Fruit fly (Drosophila melanogaster) whole organism, embryonic: Measurements from ENCODE around the gene CG5225.

ENCODE experiments used
- Bdp1 ChIP-seq: fragments of 200-800 bp; sonication (Bioruptor generic); optimal IDR thresholded peaks from 3 replicates; lab custom pipeline; 2016; ENCODE audit warnings: missing biosample characterization, missing genetic modification characterization
- CG10267 ChIP-seq: fragments of 200-800 bp; sonication (Bioruptor generic); optimal IDR thresholded peaks from 2 replicates; lab custom pipeline; 2018; ENCODE audit warnings: missing biosample characterization, mild to moderate bottlenecking, missing genetic modification characterization, moderate library complexity
- CG11456 ChIP-seq: fragments of 200-800 bp; sonication (Bioruptor generic); IDR thresholded peaks from 3 replicates; pipeline ENCODE4 v1.3.6; 2022; ENCODE audit warnings: missing biosample characterization, missing genetic modification characterization
- CG12071 ChIP-seq: fragments of 200-800 bp; sonication (Bioruptor generic); optimal IDR thresholded peaks from 3 replicates; lab custom pipeline; 2018; ENCODE audit warnings: missing biosample characterization, mild to moderate bottlenecking, missing genetic modification characterization
- CG13296 ChIP-seq: fragments of 200-800 bp; sonication (Bioruptor generic); optimal IDR thresholded peaks from 3 replicates; lab custom pipeline; 2018; ENCODE audit warnings: missing biosample characterization, mild to moderate bottlenecking, missing genetic modification characterization
- CG14965 ChIP-seq: fragments of 200-800 bp; sonication (Bioruptor generic); optimal IDR thresholded peaks from 2 replicates; lab custom pipeline; 2016; ENCODE audit warnings: missing biosample characterization, missing genetic modification characterization, borderline replicate concordance
- CG15011 ChIP-seq: fragments of 200-800 bp; sonication (Bioruptor generic); optimal IDR thresholded peaks from 3 replicates; lab custom pipeline; 2018; ENCODE audit warnings: missing biosample characterization, mild to moderate bottlenecking, missing genetic modification characterization
- CG1602 ChIP-seq: fragments of 200-800 bp; sonication (Bioruptor generic); optimal IDR thresholded peaks from 3 replicates; lab custom pipeline; 2016; ENCODE audit warnings: missing biosample characterization, missing genetic modification characterization
- CG17186 ChIP-seq: fragments of 200-800 bp; sonication (Bioruptor generic); optimal IDR thresholded peaks from 3 replicates; lab custom pipeline; 2017; ENCODE audit warnings: missing biosample characterization, missing genetic modification reagents, missing genetic modification characterization
- CG18011 ChIP-seq: fragments of 200-800 bp; sonication (Bioruptor generic); optimal IDR thresholded peaks from 2 replicates; lab custom pipeline; 2017; ENCODE audit warnings: missing biosample characterization, missing genetic modification characterization, mild to moderate bottlenecking, moderate library complexity, missing genotype
- CG18619 ChIP-seq: fragments of 200-800 bp; sonication (Bioruptor generic); optimal IDR thresholded peaks from 3 replicates; lab custom pipeline; 2017; ENCODE audit warnings: missing biosample characterization, mild to moderate bottlenecking, missing genetic modification characterization
- CG18764 ChIP-seq: fragments of 200-800 bp; sonication (Bioruptor generic); optimal IDR thresholded peaks from 3 replicates; lab custom pipeline; 2016; ENCODE audit warnings: missing biosample characterization, missing genetic modification characterization
- CG2120 ChIP-seq: fragments of 200-800 bp; sonication (Bioruptor generic); optimal IDR thresholded peaks from 3 replicates; lab custom pipeline; 2016; ENCODE audit warnings: missing biosample characterization, missing genetic modification characterization
- CG32532 ChIP-seq: fragments of 200-800 bp; sonication (Bioruptor generic); IDR thresholded peaks from 2 replicates; pipeline ENCODE4 v1.3.6; 2022; ENCODE audit warnings: missing biosample characterization, missing genetic modification characterization
- CG32767 ChIP-seq: fragments of 200-800 bp; sonication (Bioruptor generic); IDR thresholded peaks from 2 replicates; pipeline ENCODE4 v1.3.6; 2022; ENCODE audit warnings: missing biosample characterization, missing genetic modification characterization
- CG33557 ChIP-seq: fragments of 200-800 bp; sonication (Bioruptor generic); optimal IDR thresholded peaks from 2 replicates; lab custom pipeline; 2019; ENCODE audit warnings: missing biosample characterization, mild to moderate bottlenecking, missing genetic modification characterization, moderate library complexity
- CG6254 ChIP-seq: fragments of 200-800 bp; sonication (Bioruptor generic); optimal IDR thresholded peaks from 3 replicates; lab custom pipeline; 2017; ENCODE audit warnings: mild to moderate bottlenecking, missing biosample characterization, missing genetic modification reagents, missing genetic modification characterization
- CG8281 ChIP-seq: fragments of 200-800 bp; sonication (Bioruptor generic); optimal IDR thresholded peaks from 2 replicates; lab custom pipeline; 2018; ENCODE audit warnings: missing biosample characterization, mild to moderate bottlenecking, missing genetic modification characterization, moderate library complexity
- CG9876 ChIP-seq: fragments of 200-800 bp; sonication (Bioruptor generic); optimal IDR thresholded peaks from 2 replicates; lab custom pipeline; 2016; ENCODE audit warnings: missing biosample characterization, missing genetic modification characterization
- Dad ChIP-seq: fragments of 200-800 bp; sonication (Bioruptor generic); optimal IDR thresholded peaks from 3 replicates; lab custom pipeline; 2016; ENCODE audit warnings: missing biosample characterization, missing genetic modification characterization
- Dip2 ChIP-seq: fragments of 200-800 bp; sonication (Bioruptor generic); IDR thresholded peaks from 2 replicates; pipeline ENCODE4 v1.3.6; 2022; ENCODE audit warnings: missing biosample characterization, missing genetic modification characterization
- Doc3 ChIP-seq: fragments of 200-800 bp; sonication (Bioruptor generic); IDR thresholded peaks from 3 replicates; pipeline ENCODE4 v1.3.6; 2022; ENCODE audit warnings: missing biosample characterization, missing genetic modification characterization; ENCODE audit not compliant: partially characterized antibody
- E2f2 ChIP-seq: fragments of 200-800 bp; sonication (Bioruptor generic); IDR thresholded peaks from 2 replicates; pipeline ENCODE4 v1.3.6; 2022; ENCODE audit warnings: missing biosample characterization, missing genetic modification characterization
- HLH4C ChIP-seq: fragments of 200-800 bp; sonication (Bioruptor generic); IDR thresholded peaks from 3 replicates; pipeline ENCODE4 v1.3.6; 2022; ENCODE audit warnings: missing biosample characterization, missing genetic modification characterization; ENCODE audit not compliant: partially characterized antibody
- Hey ChIP-seq: fragments of 200-800 bp; sonication (Bioruptor generic); optimal IDR thresholded peaks from 3 replicates; lab custom pipeline; 2018; ENCODE audit warnings: missing biosample characterization, mild to moderate bottlenecking, missing genetic modification characterization
- HmgD ChIP-seq: fragments of 200-800 bp; sonication (Bioruptor generic); optimal IDR thresholded peaks from 3 replicates; lab custom pipeline; 2016; ENCODE audit warnings: missing biosample characterization, missing genetic modification characterization
- Med ChIP-seq: fragments of 200-800 bp; sonication (Bioruptor generic); peaks from one replicate; lab custom pipeline; 2016; ENCODE audit warnings: missing biosample characterization, missing genetic modification characterization, mild to moderate bottlenecking, inconsistent platforms, moderate library complexity
- Mrtf ChIP-seq: fragments of 200-800 bp; sonication (Bioruptor generic); IDR thresholded peaks from 3 replicates; pipeline ENCODE4 v1.3.6; 2022; ENCODE audit warnings: missing biosample characterization, missing genetic modification characterization
- NFAT ChIP-seq: fragments of 200-800 bp; sonication (Bioruptor generic); IDR thresholded peaks from 2 replicates; pipeline ENCODE4 v1.3.6; 2022; ENCODE audit warnings: missing biosample characterization, missing genetic modification characterization
- Nf-YA ChIP-seq: fragments of 200-800 bp; sonication (Bioruptor generic); IDR thresholded peaks from 2 replicates; pipeline ENCODE4 v1.3.6; 2022; ENCODE audit warnings: missing biosample characterization, missing genetic modification characterization
- Sox100B ChIP-seq: fragments of 200-800 bp; sonication (Bioruptor generic); optimal IDR thresholded peaks from 3 replicates; lab custom pipeline; 2018; ENCODE audit warnings: missing biosample characterization, mild to moderate bottlenecking, missing genetic modification characterization
- YL-1 ChIP-seq: fragments of 200-800 bp; sonication (Bioruptor generic); optimal IDR thresholded peaks from 3 replicates; lab custom pipeline; 2017; ENCODE audit warnings: missing biosample characterization, mild to moderate bottlenecking, missing genetic modification characterization
- ato ChIP-seq: fragments of 200-800 bp; sonication (Bioruptor generic); IDR thresholded peaks from 2 replicates; pipeline ENCODE4 v1.3.6; 2022; ENCODE audit warnings: missing biosample characterization, missing genetic modification characterization; ENCODE audit not compliant: partially characterized antibody
- bigmax ChIP-seq: fragments of 200-800 bp; sonication (Bioruptor generic); optimal IDR thresholded peaks from 2 replicates; lab custom pipeline; 2018; ENCODE audit warnings: missing biosample characterization, mild to moderate bottlenecking, missing genetic modification characterization
- da ChIP-seq: fragments of 200-800 bp; sonication (Bioruptor generic); optimal IDR thresholded peaks from 2 replicates; lab custom pipeline; 2016; ENCODE audit warnings: missing biosample characterization, missing genetic modification characterization
- dpn ChIP-seq, 2 experiments: fragments of 200-800 bp; sonication (Bioruptor generic); optimal IDR thresholded peaks; 3 replicates each; lab custom pipeline; 2016; ENCODE audit warnings: missing biosample characterization in 2 of 2, missing genetic modification characterization in 2 of 2
- emc ChIP-seq: fragments of 200-800 bp; sonication (Bioruptor generic); optimal IDR thresholded peaks from 2 replicates; lab custom pipeline; 2016; ENCODE audit warnings: missing biosample characterization, missing genetic modification characterization
- exex ChIP-seq: fragments of 200-800 bp; sonication (Bioruptor generic); optimal IDR thresholded peaks from 4 replicates; lab custom pipeline; 2018; ENCODE audit warnings: missing biosample characterization, mild to moderate bottlenecking, missing genetic modification characterization, moderate library complexity
- gem ChIP-seq: fragments of 200-800 bp; sonication (Bioruptor generic); optimal IDR thresholded peaks from 2 replicates; lab custom pipeline; 2019; ENCODE audit warnings: missing biosample characterization, mild to moderate bottlenecking, missing genetic modification characterization, moderate library complexity
- gsb-n ChIP-seq: fragments of 200-800 bp; sonication (Bioruptor generic); optimal IDR thresholded peaks from 3 replicates; lab custom pipeline; 2018; ENCODE audit warnings: missing biosample characterization, mild to moderate bottlenecking, missing genetic modification characterization
- inv ChIP-seq: fragments of 200-800 bp; sonication (Bioruptor generic); IDR thresholded peaks from 2 replicates; pipeline ENCODE4 v1.3.6; 2022; ENCODE audit warnings: missing biosample characterization, missing genetic modification characterization; ENCODE audit not compliant: partially characterized antibody
- nom ChIP-seq: fragments of 200-800 bp; sonication (Bioruptor generic); optimal IDR thresholded peaks from 2 replicates; lab custom pipeline; 2017; ENCODE audit warnings: missing biosample characterization, missing genetic modification characterization, mild to moderate bottlenecking, moderate library complexity, missing genetic modification reagents
- peb ChIP-seq: fragments of 200-800 bp; sonication (Bioruptor generic); IDR thresholded peaks from 2 replicates; pipeline ENCODE4 v1.3.6; 2022; ENCODE audit warnings: missing biosample characterization, missing genetic modification characterization
- pnt ChIP-seq: fragments of 200-800 bp; sonication (Bioruptor generic); optimal IDR thresholded peaks from 3 replicates; lab custom pipeline; 2016; ENCODE audit warnings: missing biosample characterization, missing genetic modification characterization
- pum ChIP-seq: fragments of 200-800 bp; sonication (Bioruptor generic); optimal IDR thresholded peaks from 2 replicates; lab custom pipeline; 2016; ENCODE audit warnings: missing biosample characterization, missing genetic modification characterization
- repo ChIP-seq: fragments of 200-800 bp; sonication (Bioruptor generic); optimal IDR thresholded peaks from 2 replicates; lab custom pipeline; 2016; ENCODE audit warnings: missing biosample characterization, missing genetic modification characterization
- seq ChIP-seq: fragments of 200-800 bp; sonication (Bioruptor generic); IDR thresholded peaks from 2 replicates; pipeline ENCODE4 v1.3.6; 2022; ENCODE audit warnings: missing biosample characterization, missing genetic modification characterization
- tup ChIP-seq: fragments of 200-800 bp; sonication (Bioruptor generic); optimal IDR thresholded peaks from 2 replicates; lab custom pipeline; 2016; ENCODE audit warnings: missing biosample characterization, mild to moderate bottlenecking, missing genetic modification characterization, moderate library complexity
- unc-4 ChIP-seq: fragments of 200-800 bp; sonication (Bioruptor generic); IDR thresholded peaks from 2 replicates; pipeline ENCODE4 v1.3.6; 2022; ENCODE audit warnings: missing biosample characterization, missing genetic modification characterization; ENCODE audit not compliant: partially characterized antibody
- vvl ChIP-seq: fragments of 200-800 bp; sonication (Bioruptor generic); IDR thresholded peaks from 2 replicates; pipeline ENCODE4 v1.3.6; 2022; ENCODE audit warnings: missing biosample characterization, missing genetic modification characterization
- wor ChIP-seq: fragments of 200-800 bp; sonication (Bioruptor generic); IDR thresholded peaks from 2 replicates; pipeline ENCODE4 v1.3.6; 2022; ENCODE audit warnings: missing biosample characterization, missing genetic modification characterization
- zfh2 ChIP-seq: fragments of 200-800 bp; sonication (Bioruptor generic); optimal IDR thresholded peaks from 2 replicates; lab custom pipeline; 2016; ENCODE audit warnings: missing biosample characterization, missing genetic modification characterization

Gene CG5225

dm6 chr3R:17059811-17060169 lies 31.3 kb downstream of the CG5225 start (continued):
- TF ChIP-seq Dad (no peak), CG11456 (GFP tag; lab: Robert Waterston, UW) (peak; percentile 53; the same call in 1 of the 3 replicates), ato (GFP tag; lab: Robert Waterston, UW) (no peak), vvl (GFP tag; lab: Robert Waterston, UW) (peak; percentile 20; the same call in 1 of the 2 replicates), inv (GFP tag; lab: Robert Waterston, UW) (no peak), CG18764 (no peak), da (GFP tag; lab: Kevin White, UChicago) (no peak), zfh2 (GFP tag; lab: Kevin White, UChicago) (no peak), CG6254 (GFP tag; lab: Kevin White, UChicago) (no peak), pnt (no peak), tup (GFP tag; lab: Kevin White, UChicago) (no peak), gsb-n (tag; lab: Kevin White, UChicago) (no peak), nom (GFP tag; lab: Kevin White, UChicago) (no peak), YL-1 (GFP tag; lab: Kevin White, UChicago) (no peak), wor (GFP tag; lab: Robert Waterston, UW) (no peak), CG17186 (GFP tag; lab: Kevin White, UChicago) (no peak), CG32532 (no peak), Hey (tag; lab: Kevin White, UChicago) (peak; percentile 13), Doc3 (GFP tag; lab: Robert Waterston, UW) (no peak), Nf-YA (GFP tag; lab: Robert Waterston, UW) (no peak), CG32767 (no peak), E2f2 (no peak), CG12071 (GFP tag; lab: Kevin White, UChicago) (no peak), NFAT (GFP tag; lab: Robert Waterston, UW) (no peak), Sox100B (no peak), HmgD (GFP tag; lab: Kevin White, UChicago) (no peak), seq (no peak; the same call in 1 of the 2 replicates), Dip2 (no peak), bigmax (no peak), CG8281 (tag; lab: Kevin White, UChicago) (no peak), HLH4C (GFP tag; lab: Robert Waterston, UW) (no peak), CG9876 (no peak), CG15011 (GFP tag; lab: Kevin White, UChicago) (no peak), CG13296 (GFP tag; lab: Kevin White, UChicago) (no peak), exex (peak; percentile 57), CG18011 (GFP tag; lab: Kevin White, UChicago) (no peak), repo (GFP tag; lab: Kevin White, UChicago) (no peak), CG2120 (no peak), peb (GFP tag; lab: Robert Waterston, UW) (no peak), Bdp1 (GFP tag; lab: Kevin White, UChicago) (no peak), Med (GFP tag; lab: Kevin White, UChicago) (peak; percentile 90), emc (GFP tag; lab: Kevin White, UChicago) (no peak), Mrtf (no peak), unc-4 (no peak), CG1602 (GFP tag; lab: Kevin White, UChicago) (no peak), CG18619 (GFP tag; lab: Kevin White, UChicago) (no peak), CG33557 (GFP tag; lab: Kevin White, UChicago) (no peak), pum (GFP tag; lab: Kevin White, UChicago) (no peak), gem (no peak), dpn (GFP tag; optimal IDR thresholded peaks at IDR 0.05; lab: Kevin White, UChicago) (no peak), CG14965 (no peak), CG10267 (tag; lab: Kevin White, UChicago) (no peak)
